Fruit fly (Drosophila melanogaster) whole organism, embryonic: ENCODE results near the gene Hecw.

Experiments
- Awh ChIP-seq: fragments of 200-800 bp; sonication (Bioruptor generic); IDR thresholded peaks from 2 replicates; pipeline ENCODE4, ENCODE4 v1.3.6; 2022; ENCODE audit warnings: missing biosample characterization, missing genetic modification characterization
- Bgb ChIP-seq: fragments of 200-800 bp; sonication (Bioruptor generic); IDR thresholded peaks from 2 replicates; pipeline ENCODE4 v1.3.6; 2022; ENCODE audit warnings: missing biosample characterization, missing genetic modification characterization; ENCODE audit not compliant: partially characterized antibody
- CG10274 ChIP-seq: fragments of 200-800 bp; sonication (Bioruptor generic); optimal IDR thresholded peaks from 3 replicates; lab custom pipeline; 2017; ENCODE audit warnings: missing biosample characterization, mild to moderate bottlenecking, missing genetic modification characterization
- CG10462 ChIP-seq: fragments of 200-800 bp; sonication (Bioruptor generic); optimal IDR thresholded peaks from 2 replicates; lab custom pipeline; 2016; ENCODE audit warnings: missing biosample characterization, missing genetic modification characterization
- CG12391 ChIP-seq: fragments of 200-800 bp; sonication (Bioruptor generic); optimal IDR thresholded peaks from 3 replicates; lab custom pipeline; 2018; ENCODE audit warnings: missing biosample characterization, mild to moderate bottlenecking, missing genetic modification characterization, moderate library complexity
- CG14441 ChIP-seq: fragments of 200-800 bp; sonication (Bioruptor generic); IDR thresholded peaks from 2 replicates; pipeline ENCODE4 v1.3.6; 2022; ENCODE audit warnings: missing biosample characterization, missing genetic modification characterization
- CG16813 ChIP-seq: fragments of 200-800 bp; sonication (Bioruptor generic); IDR thresholded peaks from 3 replicates; pipeline ENCODE4 v1.3.6; 2022; ENCODE audit warnings: missing biosample characterization, missing genetic modification characterization; ENCODE audit not compliant: partially characterized antibody
- CG17328 ChIP-seq: fragments of 200-800 bp; sonication (Bioruptor generic); IDR thresholded peaks from 2 replicates; pipeline ENCODE4 v1.3.6; 2022; ENCODE audit warnings: missing biosample characterization, missing genetic modification characterization
- CG17359 ChIP-seq: fragments of 200-800 bp; sonication (Bioruptor generic); optimal IDR thresholded peaks from 3 replicates; lab custom pipeline; 2018; ENCODE audit warnings: missing biosample characterization, mild to moderate bottlenecking, missing genetic modification characterization, moderate library complexity
- CG2889 ChIP-seq: fragments of 200-800 bp; sonication (Bioruptor generic); IDR thresholded peaks from 3 replicates; pipeline ENCODE4 v1.3.6; 2022; ENCODE audit warnings: missing biosample characterization, missing genetic modification characterization
- CG30431 ChIP-seq: fragments of 200-800 bp; sonication (Bioruptor generic); optimal IDR thresholded peaks from 2 replicates; lab custom pipeline; 2017; ENCODE audit warnings: missing biosample characterization, missing genetic modification characterization
- CG31224 ChIP-seq: fragments of 200-800 bp; sonication (Bioruptor generic); IDR thresholded peaks from 2 replicates; pipeline ENCODE4 v1.3.6; 2022; ENCODE audit warnings: missing biosample characterization, missing genetic modification characterization
- CG31365 ChIP-seq: fragments of 200-800 bp; sonication (Bioruptor generic); optimal IDR thresholded peaks from 2 replicates; lab custom pipeline; 2018; ENCODE audit warnings: missing biosample characterization, mild to moderate bottlenecking, missing genetic modification characterization
- CG31441 ChIP-seq: fragments of 200-800 bp; sonication (Bioruptor generic); IDR thresholded peaks from 2 replicates; pipeline ENCODE4 v1.3.6; 2022; ENCODE audit warnings: missing biosample characterization, missing genetic modification characterization
- CG33213 ChIP-seq: fragments of 200-800 bp; sonication (Bioruptor generic); optimal IDR thresholded peaks from 3 replicates; lab custom pipeline; 2016; ENCODE audit warnings: missing biosample characterization, missing genetic modification characterization
- CG3847 ChIP-seq: fragments of 200-800 bp; sonication (Bioruptor generic); IDR thresholded peaks from 2 replicates; pipeline ENCODE4 v1.3.6; 2022; ENCODE audit warnings: missing biosample characterization, missing genetic modification characterization
- CG6683 ChIP-seq: fragments of 200-800 bp; sonication (Bioruptor generic); optimal IDR thresholded peaks from 2 replicates; lab custom pipeline; 2017; ENCODE audit warnings: missing biosample characterization, mild to moderate bottlenecking, missing genetic modification characterization, missing genetic modification reagents
- CG6765 ChIP-seq: fragments of 200-800 bp; sonication (Bioruptor generic); optimal IDR thresholded peaks from 3 replicates; lab custom pipeline; 2017; ENCODE audit warnings: missing biosample characterization, mild to moderate bottlenecking, missing genetic modification characterization
- CG6791 ChIP-seq: fragments of 200-800 bp; sonication (Bioruptor generic); IDR thresholded peaks from 3 replicates; pipeline ENCODE4 v1.3.6; 2022; ENCODE audit warnings: missing biosample characterization, missing genetic modification characterization; ENCODE audit not compliant: partially characterized antibody
- CG7271 ChIP-seq: fragments of 200-800 bp; sonication (Bioruptor generic); optimal IDR thresholded peaks from 2 replicates; lab custom pipeline; 2018; ENCODE audit warnings: missing biosample characterization, mild to moderate bottlenecking, missing genetic modification characterization, moderate library complexity
- CG7786 ChIP-seq: fragments of 200-800 bp; sonication (Bioruptor generic); optimal IDR thresholded peaks from 2 replicates; lab custom pipeline; 2016; ENCODE audit warnings: missing biosample characterization, missing genetic modification characterization
- CG7839 ChIP-seq: fragments of 200-800 bp; sonication (Bioruptor generic); optimal IDR thresholded peaks from 3 replicates; lab custom pipeline; 2018; ENCODE audit warnings: missing biosample characterization, mild to moderate bottlenecking, missing genetic modification characterization, moderate library complexity
- CG9817 ChIP-seq: fragments of 200-800 bp; sonication (Bioruptor generic); optimal IDR thresholded peaks from 2 replicates; lab custom pipeline; 2018; ENCODE audit warnings: missing biosample characterization, mild to moderate bottlenecking, missing genetic modification characterization, moderate library complexity
- CHES-1-like ChIP-seq: fragments of 200-800 bp; sonication (Bioruptor generic); optimal IDR thresholded peaks from 2 replicates; lab custom pipeline; 2016; ENCODE audit warnings: missing biosample characterization, missing genetic modification characterization
- Camta ChIP-seq: fragments of 200-800 bp; sonication (Bioruptor generic); optimal IDR thresholded peaks from 2 replicates; lab custom pipeline; 2016; ENCODE audit warnings: missing biosample characterization, missing genetic modification characterization
- D ChIP-seq, 2 experiments: fragments of 200-800 bp in 1 of 2; fragments of >200 bp in 1 of 2; sonication (Bioruptor generic) in 1 of 2; optimal IDR thresholded peaks; 2 replicates in 1 of 2; 3 replicates in 1 of 2; lab custom pipeline; 2017; ENCODE audit warnings: mild to moderate bottlenecking in 1 of 2, missing biosample characterization in 1 of 2, missing genetic modification characterization in 1 of 2, missing genetic modification reagents in 1 of 2
- GATAe ChIP-seq: fragments of 200-800 bp; sonication (Bioruptor generic); conservative IDR thresholded peaks from 2 replicates; pipeline ENCODE4 v1.3.6; 2022; ENCODE audit warnings: missing biosample characterization, missing genetic modification characterization
- Gug ChIP-seq: fragments of 200-800 bp; sonication (Bioruptor generic); IDR thresholded peaks from 4 replicates; pipeline ENCODE4 v1.3.6; 2022; ENCODE audit warnings: missing biosample characterization, missing genetic modification characterization
- Hey ChIP-seq: fragments of 200-800 bp; sonication (Bioruptor generic); optimal IDR thresholded peaks from 3 replicates; lab custom pipeline; 2018; ENCODE audit warnings: missing biosample characterization, mild to moderate bottlenecking, missing genetic modification characterization
- NFAT ChIP-seq: fragments of 200-800 bp; sonication (Bioruptor generic); IDR thresholded peaks from 2 replicates; pipeline ENCODE4 v1.3.6; 2022; ENCODE audit warnings: missing biosample characterization, missing genetic modification characterization
- Sry-δ ChIP-seq: fragments of 200-800 bp; sonication (Bioruptor generic); optimal IDR thresholded peaks from 2 replicates; lab custom pipeline; 2016; ENCODE audit warnings: missing biosample characterization, missing genetic modification characterization
- Xbp1 ChIP-seq: fragments of 200-800 bp; sonication (Bioruptor generic); optimal IDR thresholded peaks from 3 replicates; lab custom pipeline; 2016; ENCODE audit warnings: missing biosample characterization, mild to moderate bottlenecking, missing genetic modification characterization
- bsh ChIP-seq, 2 experiments: fragments of 200-800 bp; sonication (Bioruptor generic); optimal IDR thresholded peaks; 2 replicates each; lab custom pipeline; 2017 to 2018; ENCODE audit warnings: mild to moderate bottlenecking in 2 of 2, missing biosample characterization in 2 of 2, missing genetic modification characterization in 2 of 2, moderate library complexity in 1 of 2
- ci ChIP-seq: fragments of 200-800 bp; sonication (Bioruptor generic); IDR thresholded peaks from 3 replicates; pipeline ENCODE4 v1.3.6; 2022; ENCODE audit warnings: missing biosample characterization, missing genetic modification characterization
- exex ChIP-seq: fragments of 200-800 bp; sonication (Bioruptor generic); optimal IDR thresholded peaks from 4 replicates; lab custom pipeline; 2018; ENCODE audit warnings: missing biosample characterization, mild to moderate bottlenecking, missing genetic modification characterization, moderate library complexity
- fd102C ChIP-seq: fragments of 200-800 bp; sonication (Bioruptor generic); optimal IDR thresholded peaks from 2 replicates; lab custom pipeline; 2018; ENCODE audit warnings: missing biosample characterization, mild to moderate bottlenecking, missing genetic modification characterization, moderate library complexity
- fd3F ChIP-seq: fragments of 200-800 bp; sonication (Bioruptor generic); optimal IDR thresholded peaks from 2 replicates; lab custom pipeline; 2018; ENCODE audit warnings: missing biosample characterization, mild to moderate bottlenecking, missing genetic modification characterization, moderate library complexity
- grn ChIP-seq: fragments of 200-800 bp; sonication (Bioruptor generic); optimal IDR thresholded peaks from 3 replicates; lab custom pipeline; 2017; ENCODE audit warnings: missing biosample characterization, missing genetic modification characterization
- jumu ChIP-seq: fragments of 200-800 bp; sonication (Bioruptor generic); optimal IDR thresholded peaks from 3 replicates; lab custom pipeline; 2016; ENCODE audit warnings: missing biosample characterization, missing genetic modification characterization
- lov ChIP-seq, 2 experiments: fragments of 200-800 bp in 1 of 2; fragments of >200 bp in 1 of 2; sonication (Bioruptor generic) in 1 of 2; IDR thresholded peaks in 1 of 2; optimal IDR thresholded peaks in 1 of 2; 2 replicates in 1 of 2; 3 replicates in 1 of 2; pipeline versions ENCODE4 v1.3.6 to Lab custom; 2017 to 2022; ENCODE audit warnings: missing biosample characterization in 1 of 2, missing genetic modification characterization in 1 of 2
- nom ChIP-seq: fragments of 200-800 bp; sonication (Bioruptor generic); optimal IDR thresholded peaks from 2 replicates; lab custom pipeline; 2017; ENCODE audit warnings: missing biosample characterization, missing genetic modification characterization, mild to moderate bottlenecking, moderate library complexity, missing genetic modification reagents
- onecut ChIP-seq: fragments of 200-800 bp; sonication (Bioruptor generic); IDR thresholded peaks from 2 replicates; pipeline ENCODE4 v1.3.6; 2022; ENCODE audit warnings: missing biosample characterization, missing genetic modification characterization
- org-1 ChIP-seq: fragments of 200-800 bp; sonication (Bioruptor generic); optimal IDR thresholded peaks from 2 replicates; lab custom pipeline; 2017; ENCODE audit warnings: missing biosample characterization, missing genetic modification characterization
- pum ChIP-seq: fragments of 200-800 bp; sonication (Bioruptor generic); optimal IDR thresholded peaks from 2 replicates; lab custom pipeline; 2016; ENCODE audit warnings: missing biosample characterization, missing genetic modification characterization
- ranshi ChIP-seq: fragments of 200-800 bp; sonication (Bioruptor generic); IDR thresholded peaks from 2 replicates; pipeline ENCODE4 v1.3.6; 2022; ENCODE audit warnings: missing biosample characterization, missing genetic modification characterization
- seq ChIP-seq: fragments of 200-800 bp; sonication (Bioruptor generic); IDR thresholded peaks from 2 replicates; pipeline ENCODE4 v1.3.6; 2022; ENCODE audit warnings: missing biosample characterization, missing genetic modification characterization
- sim ChIP-seq: fragments of 200-800 bp; sonication (Bioruptor generic); IDR thresholded peaks from 2 replicates; pipeline ENCODE4 v1.3.6; 2022; ENCODE audit warnings: missing biosample characterization, missing genetic modification characterization
- zf30C ChIP-seq: fragments of 200-800 bp; sonication (Bioruptor generic); optimal IDR thresholded peaks from 3 replicates; lab custom pipeline; 2018; ENCODE audit warnings: missing biosample characterization, mild to moderate bottlenecking, missing genetic modification characterization
- zfh1 ChIP-seq: fragments of 200-800 bp; sonication (Bioruptor generic); IDR thresholded peaks from 3 replicates; pipeline ENCODE4 v1.3.6; 2022; ENCODE audit warnings: missing biosample characterization, missing genetic modification characterization

The Hecw gene

dm6 chrX:9658865-9659339 lies 50.2 kb downstream of the Hecw start, which contains the start of gene Ptpmeg2 (continued):
- TF ChIP-seq D (optimal IDR thresholded peaks at IDR 0.05; lab: Kevin White, UChicago) (no peak), D (GFP tag; optimal IDR thresholded peaks at IDR 0.05; lab: Kevin White, UChicago) (peak; percentile 10), CG7839 (tag; lab: Kevin White, UChicago) (peak; percentile 60), CG30431 (GFP tag; lab: Kevin White, UChicago) (no peak), CG17359 (tag; lab: Kevin White, UChicago) (peak; percentile 58), CG10274 (no peak), CG6683 (GFP tag; lab: Kevin White, UChicago) (peak; percentile 15), CG16813 (GFP tag; lab: Robert Waterston, UW) (peak; percentile 83), CG7271 (peak; percentile 64), CG3847 (GFP tag; lab: Robert Waterston, UW) (peak; percentile 71), Gug (GFP tag; lab: Robert Waterston, UW) (peak; percentile 70), CG33213 (GFP tag; lab: Kevin White, UChicago) (peak; percentile 90), Sry-δ (GFP tag; lab: Kevin White, UChicago) (peak; percentile 97), CG9817 (tag; lab: Kevin White, UChicago) (peak; percentile 48), ci (peak; percentile 79), Hey (tag; lab: Kevin White, UChicago) (no peak), CG12391 (tag; lab: Kevin White, UChicago) (peak; percentile 60), sim (GFP tag; lab: Robert Waterston, UW) (no peak), CG6791 (peak; percentile 95), Xbp1 (GFP tag; lab: Kevin White, UChicago) (peak; percentile 75), bsh (GFP tag; optimal IDR thresholded peaks at IDR 0.05; lab: Kevin White, UChicago) (peak in 1 of 2 experiments; percentile 52), CG6765 (GFP tag; lab: Kevin White, UChicago) (no peak), seq (GFP tag; lab: Robert Waterston, UW) (no peak), CG2889 (GFP tag; lab: Robert Waterston, UW) (no peak), nom (GFP tag; lab: Kevin White, UChicago) (no peak), CG31441 (GFP tag; lab: Robert Waterston, UW) (peak; percentile 45; the same call in 1 of the 2 replicates), grn (peak; percentile 10), Awh (GFP tag; lab: Robert Waterston, UW) (0 out of 2 replicates have a peak, but pooled peaks have one; percentile 32), NFAT (GFP tag; lab: Robert Waterston, UW) (peak; percentile 72; the same call in 1 of the 2 replicates), zfh1 (peak; percentile 74; the same call in 2 of the 3 replicates), onecut (peak; percentile 76), org-1 (GFP tag; lab: Kevin White, UChicago) (no peak), lov (optimal IDR thresholded peaks at IDR 0.05; lab: Kevin White, UChicago) (no peak), lov (GFP tag; IDR thresholded peaks at IDR 0.05; lab: Robert Waterston, UW) (no peak), CG7786 (GFP tag; lab: Kevin White, UChicago) (peak; percentile 43), Bgb (GFP tag; lab: Robert Waterston, UW) (peak; percentile 96), ranshi (GFP tag; lab: Robert Waterston, UW) (0 out of 2 replicates have a peak, but pooled peaks have one; percentile 9), fd102C (GFP tag; lab: Kevin White, UChicago) (peak; percentile 30), CG31224 (GFP tag; lab: Robert Waterston, UW) (no peak), Camta (GFP tag; lab: Kevin White, UChicago) (peak; percentile 34), fd3F (GFP tag; lab: Kevin White, UChicago) (peak; percentile 10), CG31365 (tag; lab: Kevin White, UChicago) (peak; percentile 24), CHES-1-like (GFP tag; lab: Kevin White, UChicago) (peak; percentile 22), CG14441 (GFP tag; lab: Robert Waterston, UW) (0 out of 2 replicates have a peak, but pooled peaks have one; percentile 6), jumu (peak; percentile 70), CG10462 (no peak), exex (tag; lab: Kevin White, UChicago) (peak; percentile 11), CG17328 (0 out of 2 replicates have a peak, but pooled peaks have one; percentile 35), pum (GFP tag; lab: Kevin White, UChicago) (peak; percentile 63), GATAe (GFP tag; lab: Robert Waterston, UW) (no peak), zf30C (GFP tag; lab: Kevin White, UChicago) (no peak)
